Fruit fly (Drosophila melanogaster) whole organism, embryonic: Measurements from ENCODE around the gene RluA-1.
A peak's percentile ranks its signal among the peaks of the same experiment; 100 is the strongest.

Experiments used
- Ada2b ChIP-seq: fragments of 200-800 bp; sonication (Bioruptor generic); IDR thresholded peaks from 2 replicates; pipeline ENCODE4 v1.3.6; 2022; ENCODE audit warnings: missing biosample characterization, missing genetic modification characterization
- Aef1 ChIP-seq: fragments of 200-800 bp; sonication (Bioruptor generic); IDR thresholded peaks from 3 replicates; pipeline ENCODE4 v1.3.6; 2022; ENCODE audit warnings: missing biosample characterization, missing genetic modification characterization
- Bdp1 ChIP-seq: fragments of 200-800 bp; sonication (Bioruptor generic); optimal IDR thresholded peaks from 3 replicates; lab custom pipeline; 2016; ENCODE audit warnings: missing biosample characterization, missing genetic modification characterization
- Bgb ChIP-seq: fragments of 200-800 bp; sonication (Bioruptor generic); IDR thresholded peaks from 2 replicates; pipeline ENCODE4 v1.3.6; 2022; ENCODE audit warnings: missing biosample characterization, missing genetic modification characterization; ENCODE audit not compliant: partially characterized antibody
- CG10267 ChIP-seq: fragments of 200-800 bp; sonication (Bioruptor generic); optimal IDR thresholded peaks from 2 replicates; lab custom pipeline; 2018; ENCODE audit warnings: missing biosample characterization, mild to moderate bottlenecking, missing genetic modification characterization, moderate library complexity
- CG10431 ChIP-seq: fragments of 200-800 bp; sonication (Bioruptor generic); optimal IDR thresholded peaks from 3 replicates; lab custom pipeline; 2018; ENCODE audit warnings: missing biosample characterization, mild to moderate bottlenecking, missing genetic modification characterization
- CG12659 ChIP-seq: fragments of 200-800 bp; sonication (Bioruptor generic); optimal IDR thresholded peaks from 3 replicates; lab custom pipeline; 2017; ENCODE audit warnings: mild to moderate bottlenecking, missing biosample characterization, missing genetic modification reagents, missing genetic modification characterization
- CG12942 ChIP-seq: fragments of 200-800 bp; sonication (Bioruptor generic); optimal IDR thresholded peaks from 3 replicates; lab custom pipeline; 2016; ENCODE audit warnings: missing biosample characterization, missing genetic modification characterization
- CG13123 ChIP-seq: fragments of 200-800 bp; sonication (Bioruptor generic); optimal IDR thresholded peaks from 2 replicates; lab custom pipeline; 2016; ENCODE audit warnings: missing biosample characterization, missing genetic modification characterization
- CG14710 ChIP-seq: fragments of 200-800 bp; sonication (Bioruptor generic); optimal IDR thresholded peaks from 3 replicates; lab custom pipeline; 2019; ENCODE audit warnings: missing biosample characterization, mild to moderate bottlenecking, missing genetic modification characterization, moderate library complexity
- CG15514 ChIP-seq: fragments of 200-800 bp; sonication (Bioruptor generic); optimal IDR thresholded peaks from 3 replicates; lab custom pipeline; 2017; ENCODE audit warnings: missing biosample characterization, missing genetic modification characterization, mild to moderate bottlenecking, moderate library complexity, missing genetic modification reagents
- CG1603 ChIP-seq: fragments of 200-800 bp; sonication (Bioruptor generic); optimal IDR thresholded peaks from 2 replicates; lab custom pipeline; 2019; ENCODE audit warnings: missing biosample characterization, mild to moderate bottlenecking, missing genetic modification characterization, moderate library complexity
- CG17385 ChIP-seq: fragments of 200-800 bp; sonication (Bioruptor generic); optimal IDR thresholded peaks from 3 replicates; lab custom pipeline; 2018; ENCODE audit warnings: missing biosample characterization, mild to moderate bottlenecking, missing genetic modification characterization
- CG2678 ChIP-seq: fragments of 200-800 bp; sonication (Bioruptor generic); optimal IDR thresholded peaks from 3 replicates; lab custom pipeline; 2019; ENCODE audit warnings: missing biosample characterization, mild to moderate bottlenecking, missing genetic modification characterization, moderate library complexity
- CG32767 ChIP-seq: fragments of 200-800 bp; sonication (Bioruptor generic); IDR thresholded peaks from 2 replicates; pipeline ENCODE4 v1.3.6; 2022; ENCODE audit warnings: missing biosample characterization, missing genetic modification characterization
- CG3847 ChIP-seq: fragments of 200-800 bp; sonication (Bioruptor generic); IDR thresholded peaks from 2 replicates; pipeline ENCODE4 v1.3.6; 2022; ENCODE audit warnings: missing biosample characterization, missing genetic modification characterization
- CG5953 ChIP-seq: fragments of 200-800 bp; sonication (Bioruptor generic); IDR thresholded peaks from 2 replicates; pipeline ENCODE4 v1.3.6; 2022; ENCODE audit warnings: missing biosample characterization, missing genetic modification characterization
- D ChIP-seq, 2 experiments: fragments of 200-800 bp in 1 of 2; fragments of >200 bp in 1 of 2; sonication (Bioruptor generic) in 1 of 2; optimal IDR thresholded peaks; 2 replicates in 1 of 2; 3 replicates in 1 of 2; lab custom pipeline; 2017; ENCODE audit warnings: mild to moderate bottlenecking in 1 of 2, missing biosample characterization in 1 of 2, missing genetic modification characterization in 1 of 2, missing genetic modification reagents in 1 of 2
- Dll ChIP-seq: fragments of 200-800 bp; sonication (Bioruptor generic); IDR thresholded peaks from 4 replicates; pipeline ENCODE4 v1.3.6; 2022; ENCODE audit warnings: missing biosample characterization, missing genetic modification characterization; ENCODE audit not compliant: partially characterized antibody
- Dref ChIP-seq: fragments of 200-800 bp; sonication (Bioruptor generic); IDR thresholded peaks from 2 replicates; pipeline ENCODE4 v1.3.6; 2022; ENCODE audit warnings: missing biosample characterization, missing genetic modification characterization
- Ets65A ChIP-seq: fragments of 200-800 bp; sonication (Bioruptor generic); peaks from one replicate; lab custom pipeline; 2016; ENCODE audit warnings: missing biosample characterization, missing genetic modification characterization
- Gug ChIP-seq: fragments of 200-800 bp; sonication (Bioruptor generic); IDR thresholded peaks from 4 replicates; pipeline ENCODE4 v1.3.6; 2022; ENCODE audit warnings: missing biosample characterization, missing genetic modification characterization
- H15 ChIP-seq: fragments of 200-800 bp; sonication (Bioruptor generic); IDR thresholded peaks from 3 replicates; pipeline ENCODE4 v1.3.6; 2022; ENCODE audit warnings: missing biosample characterization, missing genetic modification characterization
- HLH4C ChIP-seq: fragments of 200-800 bp; sonication (Bioruptor generic); IDR thresholded peaks from 3 replicates; pipeline ENCODE4 v1.3.6; 2022; ENCODE audit warnings: missing biosample characterization, missing genetic modification characterization; ENCODE audit not compliant: partially characterized antibody
- HmgD ChIP-seq: fragments of 200-800 bp; sonication (Bioruptor generic); optimal IDR thresholded peaks from 3 replicates; lab custom pipeline; 2016; ENCODE audit warnings: missing biosample characterization, missing genetic modification characterization
- Myb ChIP-seq: fragments of 200-800 bp; sonication (Bioruptor generic); optimal IDR thresholded peaks from 2 replicates; lab custom pipeline; 2016; ENCODE audit warnings: missing biosample characterization, missing genetic modification characterization
- Rfx ChIP-seq: fragments of 200-800 bp; sonication (Bioruptor generic); IDR thresholded peaks from 2 replicates; pipeline ENCODE4 v1.3.6; 2022; ENCODE audit warnings: missing biosample characterization, missing genetic modification characterization
- amos ChIP-seq: fragments of 200-800 bp; sonication (Bioruptor generic); IDR thresholded peaks from 2 replicates; pipeline ENCODE4 v1.3.6; 2022; ENCODE audit warnings: missing biosample characterization, missing genetic modification characterization; ENCODE audit not compliant: partially characterized antibody
- ato ChIP-seq: fragments of 200-800 bp; sonication (Bioruptor generic); IDR thresholded peaks from 2 replicates; pipeline ENCODE4 v1.3.6; 2022; ENCODE audit warnings: missing biosample characterization, missing genetic modification characterization; ENCODE audit not compliant: partially characterized antibody
- bigmax ChIP-seq: fragments of 200-800 bp; sonication (Bioruptor generic); optimal IDR thresholded peaks from 2 replicates; lab custom pipeline; 2018; ENCODE audit warnings: missing biosample characterization, mild to moderate bottlenecking, missing genetic modification characterization
- croc ChIP-seq: fragments of 200-800 bp; sonication (Bioruptor generic); conservative IDR thresholded peaks from 3 replicates; pipeline ENCODE4 v1.3.6; 2022; ENCODE audit warnings: missing biosample characterization, missing genetic modification characterization
- dati ChIP-seq: fragments of 200-800 bp; sonication (Bioruptor generic); IDR thresholded peaks from 2 replicates; pipeline ENCODE4 v1.3.6; 2022; ENCODE audit warnings: missing biosample characterization, missing genetic modification characterization
- dimm ChIP-seq: fragments of 200-800 bp; sonication (Bioruptor generic); IDR thresholded peaks from 2 replicates; pipeline ENCODE4 v1.3.6; 2022; ENCODE audit warnings: missing biosample characterization, missing genetic modification characterization
- exex ChIP-seq: fragments of 200-800 bp; sonication (Bioruptor generic); optimal IDR thresholded peaks from 4 replicates; lab custom pipeline; 2018; ENCODE audit warnings: missing biosample characterization, mild to moderate bottlenecking, missing genetic modification characterization, moderate library complexity
- fd3F ChIP-seq: fragments of 200-800 bp; sonication (Bioruptor generic); optimal IDR thresholded peaks from 2 replicates; lab custom pipeline; 2018; ENCODE audit warnings: missing biosample characterization, mild to moderate bottlenecking, missing genetic modification characterization, moderate library complexity
- gcm2 ChIP-seq: fragments of 200-800 bp; sonication (Bioruptor generic); optimal IDR thresholded peaks from 2 replicates; lab custom pipeline; 2016; ENCODE audit warnings: missing biosample characterization, missing genetic modification characterization
- lola ChIP-seq, 3 experiments: fragments of >200 bp in 2 of 3; fragments of 200-800 bp in 1 of 3; sonication (Bioruptor generic) in 1 of 3; optimal IDR thresholded peaks; 2 replicates each; lab custom pipeline; 2017 to 2019; ENCODE audit warnings: missing biosample characterization in 3 of 3, missing genetic modification characterization in 3 of 3, mild to moderate bottlenecking in 1 of 3, moderate library complexity in 1 of 3
- maf-S ChIP-seq: fragments of 200-800 bp; sonication (Bioruptor generic); optimal IDR thresholded peaks from 2 replicates; lab custom pipeline; 2016; ENCODE audit warnings: missing biosample characterization, missing genetic modification characterization
- prd ChIP-seq, 3 experiments: fragments of >200 bp in 2 of 3; fragments of 200-800 bp in 1 of 3; sonication (Bioruptor generic) in 1 of 3; optimal IDR thresholded peaks in 2 of 3; IDR thresholded peaks in 1 of 3; 2 replicates in 2 of 3; 3 replicates in 1 of 3; pipeline versions ENCODE4 v1.3.6 to Lab custom; 2017 to 2022; ENCODE audit warnings: missing biosample characterization in 1 of 3, missing genetic modification characterization in 1 of 3
- pzg ChIP-seq: fragments of 200-800 bp; sonication (Bioruptor generic); optimal IDR thresholded peaks from 3 replicates; lab custom pipeline; 2018; ENCODE audit warnings: missing biosample characterization, mild to moderate bottlenecking, missing genetic modification characterization, moderate library complexity
- ranshi ChIP-seq: fragments of 200-800 bp; sonication (Bioruptor generic); IDR thresholded peaks from 2 replicates; pipeline ENCODE4 v1.3.6; 2022; ENCODE audit warnings: missing biosample characterization, missing genetic modification characterization
- seq ChIP-seq: fragments of 200-800 bp; sonication (Bioruptor generic); IDR thresholded peaks from 2 replicates; pipeline ENCODE4 v1.3.6; 2022; ENCODE audit warnings: missing biosample characterization, missing genetic modification characterization
- slp2 ChIP-seq: fragments of 200-800 bp; sonication (Bioruptor generic); optimal IDR thresholded peaks from 2 replicates; lab custom pipeline; 2016; ENCODE audit warnings: missing biosample characterization, missing genetic modification characterization
- so ChIP-seq: fragments of 200-800 bp; sonication (Bioruptor generic); IDR thresholded peaks from 3 replicates; pipeline ENCODE4 v1.3.6; 2022; ENCODE audit warnings: missing biosample characterization, missing genetic modification characterization
- sob ChIP-seq: fragments of 200-800 bp; sonication (Bioruptor generic); IDR thresholded peaks from 2 replicates; pipeline ENCODE4 v1.3.6; 2022; ENCODE audit warnings: missing biosample characterization, missing genetic modification characterization
- sug ChIP-seq: fragments of 200-800 bp; optimal IDR thresholded peaks from 2 replicates; lab custom pipeline; 2019; ENCODE audit warnings: missing biosample characterization, mild to moderate bottlenecking, missing genetic modification characterization, moderate library complexity
- toy ChIP-seq: fragments of 200-800 bp; sonication (Bioruptor generic); IDR thresholded peaks from 2 replicates; pipeline ENCODE4 v1.3.6; 2022; ENCODE audit warnings: missing biosample characterization, missing genetic modification characterization
- unc-4 ChIP-seq: fragments of 200-800 bp; sonication (Bioruptor generic); IDR thresholded peaks from 2 replicates; pipeline ENCODE4 v1.3.6; 2022; ENCODE audit warnings: missing biosample characterization, missing genetic modification characterization; ENCODE audit not compliant: partially characterized antibody
- wek ChIP-seq: fragments of 200-800 bp; sonication (Bioruptor generic); optimal IDR thresholded peaks from 3 replicates; lab custom pipeline; 2018; ENCODE audit warnings: missing biosample characterization, mild to moderate bottlenecking, missing genetic modification characterization, moderate library complexity

Gene RluA-1

dm6 chr2L:10479859-10480258, 5.7 kb upstream of the RluA-1 start (continued):
- TF ChIP-seq maf-S (GFP tag; lab: Kevin White, UChicago) (no peak), amos (GFP tag; lab: Robert Waterston, UW) (peak; percentile 49; the same call in 1 of the 2 replicates), ranshi (GFP tag; lab: Robert Waterston, UW) (no peak), fd3F (no peak), croc (GFP tag; lab: Robert Waterston, UW) (no peak), Ets65A (GFP tag; lab: Kevin White, UChicago) (peak; percentile 42), toy (GFP tag; lab: Robert Waterston, UW) (no peak), CG12659 (GFP tag; lab: Kevin White, UChicago) (peak; percentile 14), so (GFP tag; lab: Robert Waterston, UW) (peak; percentile 67; the same call in 2 of the 3 replicates), CG15514 (GFP tag; lab: Kevin White, UChicago) (peak; percentile 94), lola (GFP tag; optimal IDR thresholded peaks at IDR 0.05; lab: Kevin White, UChicago) (no peak), CG10267 (tag; lab: Kevin White, UChicago) (peak; percentile 1), wek (GFP tag; lab: Kevin White, UChicago) (peak; percentile 8), HLH4C (GFP tag; lab: Robert Waterston, UW) (peak; percentile 21; the same call in 1 of the 3 replicates), CG5953 (GFP tag; lab: Robert Waterston, UW) (no peak), gcm2 (GFP tag; lab: Kevin White, UChicago) (no peak), CG14710 (tag; lab: Kevin White, UChicago) (peak; percentile 30), ato (GFP tag; lab: Robert Waterston, UW) (0 out of 2 replicates have a peak, but pooled peaks have one; percentile 14), CG3847 (GFP tag; lab: Robert Waterston, UW) (0 out of 2 replicates have a peak, but pooled peaks have one; percentile 17), HmgD (GFP tag; lab: Kevin White, UChicago) (peak; percentile 4), CG17385 (GFP tag; lab: Kevin White, UChicago) (peak; percentile 41), Dll (GFP tag; lab: Robert Waterston, UW) (peak; percentile 64; the same call in 3 of the 4 replicates), D (optimal IDR thresholded peaks at IDR 0.05; lab: Kevin White, UChicago) (no peak), D (GFP tag; optimal IDR thresholded peaks at IDR 0.05; lab: Kevin White, UChicago) (no peak), CG32767 (GFP tag; lab: Robert Waterston, UW) (no peak), CG10431 (GFP tag; lab: Kevin White, UChicago) (no peak), slp2 (no peak), Dref (peak; percentile 55), Aef1 (GFP tag; lab: Robert Waterston, UW) (no peak), CG2678 (tag; lab: Kevin White, UChicago) (no peak), seq (GFP tag; lab: Robert Waterston, UW) (no peak), Bdp1 (GFP tag; lab: Kevin White, UChicago) (no peak), Gug (GFP tag; lab: Robert Waterston, UW) (no peak), CG12942 (GFP tag; lab: Kevin White, UChicago) (no peak), dimm (GFP tag; lab: Robert Waterston, UW) (no peak), Myb (GFP tag; lab: Kevin White, UChicago) (no peak), dati (GFP tag; lab: Robert Waterston, UW) (no peak), Bgb (peak; percentile 34; the same call in 1 of the 2 replicates), Rfx (GFP tag; lab: Robert Waterston, UW) (no peak), CG1603 (peak; percentile 52), prd (optimal IDR thresholded peaks at IDR 0.05; lab: Kevin White, UChicago) (no peak), prd (GFP tag; IDR thresholded peaks at IDR 0.05; lab: Robert Waterston, UW) (no peak), exex (tag; lab: Kevin White, UChicago) (peak; percentile 75), sug (peak; percentile 26), Ada2b (GFP tag; lab: Robert Waterston, UW) (no peak), CG13123 (GFP tag; lab: Kevin White, UChicago) (no peak), bigmax (GFP tag; lab: Kevin White, UChicago) (peak; percentile 91), pzg (GFP tag; lab: Kevin White, UChicago) (peak; percentile 58), H15 (no peak), unc-4 (GFP tag; lab: Robert Waterston, UW) (peak; percentile 45; the same call in 1 of the 2 replicates), sob (GFP tag; lab: Robert Waterston, UW) (no peak)
